Fruit fly (Drosophila melanogaster) whole organism, embryonic: Measurements from ENCODE around the gene Herc4.

Experiments used
- Abd-B ChIP-seq: fragments of 200-800 bp; sonication (Bioruptor generic); optimal IDR thresholded peaks from 2 replicates; lab custom pipeline; 2018; ENCODE audit warnings: missing biosample characterization, mild to moderate bottlenecking, missing genetic modification characterization, moderate library complexity
- Adf1 ChIP-seq: fragments of 200-800 bp; sonication (Bioruptor generic); IDR thresholded peaks from 2 replicates; pipeline ENCODE4 v1.3.6; 2022; ENCODE audit warnings: missing biosample characterization, missing genetic modification characterization
- CG10431 ChIP-seq: fragments of 200-800 bp; sonication (Bioruptor generic); optimal IDR thresholded peaks from 3 replicates; lab custom pipeline; 2018; ENCODE audit warnings: missing biosample characterization, mild to moderate bottlenecking, missing genetic modification characterization
- CG10543 ChIP-seq: fragments of 200-800 bp; sonication (Bioruptor generic); optimal IDR thresholded peaks from 3 replicates; lab custom pipeline; 2017; ENCODE audit warnings: missing biosample characterization, mild to moderate bottlenecking, missing genetic modification characterization, moderate library complexity
- CG11247 ChIP-seq: fragments of 200-800 bp; sonication (Bioruptor generic); IDR thresholded peaks from 2 replicates; pipeline ENCODE4 v1.3.6; 2022; ENCODE audit warnings: missing biosample characterization, missing genetic modification characterization
- CG12155 ChIP-seq: fragments of 200-800 bp; sonication (Bioruptor generic); optimal IDR thresholded peaks from 3 replicates; lab custom pipeline; 2016; ENCODE audit warnings: missing biosample characterization, missing genetic modification characterization
- CG1233 ChIP-seq: fragments of 200-800 bp; sonication (Bioruptor generic); optimal IDR thresholded peaks from 4 replicates; lab custom pipeline; 2018; ENCODE audit warnings: missing biosample characterization, mild to moderate bottlenecking, missing genetic modification characterization
- CG12659 ChIP-seq: fragments of 200-800 bp; sonication (Bioruptor generic); optimal IDR thresholded peaks from 3 replicates; lab custom pipeline; 2017; ENCODE audit warnings: mild to moderate bottlenecking, missing biosample characterization, missing genetic modification reagents, missing genetic modification characterization
- CG15696 ChIP-seq: fragments of 200-800 bp; sonication (Bioruptor generic); optimal IDR thresholded peaks from 2 replicates; lab custom pipeline; 2019; ENCODE audit warnings: missing biosample characterization, mild to moderate bottlenecking, missing genetic modification characterization, moderate library complexity
- CG17361 ChIP-seq: fragments of 200-800 bp; sonication (Bioruptor generic); IDR thresholded peaks from 3 replicates; pipeline ENCODE4 v1.3.6; 2022; ENCODE audit warnings: missing biosample characterization, missing genetic modification characterization
- CG2129 ChIP-seq: fragments of 200-800 bp; sonication (Bioruptor generic); IDR thresholded peaks from 2 replicates; pipeline ENCODE4 v1.3.6; 2022; ENCODE audit warnings: missing biosample characterization, missing genetic modification characterization; ENCODE audit not compliant: partially characterized antibody
- CG2875 ChIP-seq: fragments of 200-800 bp; sonication (Bioruptor generic); optimal IDR thresholded peaks from 2 replicates; lab custom pipeline; 2017; ENCODE audit warnings: missing biosample characterization, mild to moderate bottlenecking, missing genetic modification characterization, missing genetic modification reagents
- CG3847 ChIP-seq: fragments of 200-800 bp; sonication (Bioruptor generic); IDR thresholded peaks from 2 replicates; pipeline ENCODE4 v1.3.6; 2022; ENCODE audit warnings: missing biosample characterization, missing genetic modification characterization
- CG4707 ChIP-seq: fragments of 200-800 bp; sonication (Bioruptor generic); optimal IDR thresholded peaks from 2 replicates; lab custom pipeline; 2018; ENCODE audit warnings: missing biosample characterization, mild to moderate bottlenecking, missing genetic modification characterization, moderate library complexity
- CG6254 ChIP-seq: fragments of 200-800 bp; sonication (Bioruptor generic); optimal IDR thresholded peaks from 3 replicates; lab custom pipeline; 2017; ENCODE audit warnings: mild to moderate bottlenecking, missing biosample characterization, missing genetic modification reagents, missing genetic modification characterization
- CG7556 ChIP-seq: fragments of 200-800 bp; sonication (Bioruptor generic); optimal IDR thresholded peaks from 2 replicates; lab custom pipeline; 2017; ENCODE audit warnings: missing biosample characterization, mild to moderate bottlenecking, missing genetic modification characterization
- CG7745 ChIP-seq: fragments of 200-800 bp; sonication (Bioruptor generic); optimal IDR thresholded peaks from 2 replicates; lab custom pipeline; 2018; ENCODE audit warnings: missing biosample characterization, mild to moderate bottlenecking, missing genetic modification characterization, moderate library complexity
- CG7928 ChIP-seq: fragments of 200-800 bp; sonication (Bioruptor generic); optimal IDR thresholded peaks from 2 replicates; lab custom pipeline; 2017; ENCODE audit warnings: missing biosample characterization, mild to moderate bottlenecking, missing genetic modification characterization
- CG9437 ChIP-seq: fragments of 200-800 bp; sonication (Bioruptor generic); optimal IDR thresholded peaks from 2 replicates; lab custom pipeline; 2018; ENCODE audit warnings: missing biosample characterization, mild to moderate bottlenecking, missing genetic modification characterization
- D ChIP-seq, 2 experiments: fragments of 200-800 bp in 1 of 2; fragments of >200 bp in 1 of 2; sonication (Bioruptor generic) in 1 of 2; optimal IDR thresholded peaks; 2 replicates in 1 of 2; 3 replicates in 1 of 2; lab custom pipeline; 2017; ENCODE audit warnings: mild to moderate bottlenecking in 1 of 2, missing biosample characterization in 1 of 2, missing genetic modification characterization in 1 of 2, missing genetic modification reagents in 1 of 2
- D19A ChIP-seq: fragments of 200-800 bp; optimal IDR thresholded peaks from 3 replicates; lab custom pipeline; 2019; ENCODE audit warnings: missing biosample characterization, mild to moderate bottlenecking, missing genetic modification characterization, moderate library complexity
- Dip3 ChIP-seq: fragments of 200-800 bp; sonication (Bioruptor generic); optimal IDR thresholded peaks from 3 replicates; lab custom pipeline; 2016; ENCODE audit warnings: missing biosample characterization, missing genetic modification characterization
- Doc3 ChIP-seq: fragments of 200-800 bp; sonication (Bioruptor generic); IDR thresholded peaks from 3 replicates; pipeline ENCODE4 v1.3.6; 2022; ENCODE audit warnings: missing biosample characterization, missing genetic modification characterization; ENCODE audit not compliant: partially characterized antibody
- Drgx ChIP-seq: fragments of 200-800 bp; sonication (Bioruptor generic); IDR thresholded peaks from 2 replicates; pipeline ENCODE4 v1.3.6; 2022; ENCODE audit warnings: missing biosample characterization, missing genetic modification characterization
- H15 ChIP-seq: fragments of 200-800 bp; sonication (Bioruptor generic); IDR thresholded peaks from 3 replicates; pipeline ENCODE4 v1.3.6; 2022; ENCODE audit warnings: missing biosample characterization, missing genetic modification characterization
- Hr39 ChIP-seq: fragments of >200 bp; optimal IDR thresholded peaks from 2 replicates; lab custom pipeline; 2017
- Lpt ChIP-seq: fragments of >200 bp; optimal IDR thresholded peaks from 2 replicates; lab custom pipeline; 2018; ENCODE audit warnings: missing biosample characterization, missing genetic modification characterization
- Med ChIP-seq: fragments of 200-800 bp; sonication (Bioruptor generic); peaks from one replicate; lab custom pipeline; 2016; ENCODE audit warnings: missing biosample characterization, missing genetic modification characterization, mild to moderate bottlenecking, inconsistent platforms, moderate library complexity
- Meics ChIP-seq: fragments of 200-800 bp; sonication (Bioruptor generic); optimal IDR thresholded peaks from 2 replicates; lab custom pipeline; 2017; ENCODE audit warnings: missing biosample characterization, mild to moderate bottlenecking, missing genetic modification characterization
- Mes4 ChIP-seq: fragments of 200-800 bp; sonication (Bioruptor generic); optimal IDR thresholded peaks from 2 replicates; lab custom pipeline; 2016; ENCODE audit warnings: missing biosample characterization, missing genetic modification characterization
- NC2β ChIP-seq: fragments of 200-800 bp; sonication (Bioruptor generic); optimal IDR thresholded peaks from 2 replicates; lab custom pipeline; 2016; ENCODE audit warnings: missing biosample characterization, missing genetic modification characterization
- Nf-YA ChIP-seq: fragments of 200-800 bp; sonication (Bioruptor generic); IDR thresholded peaks from 2 replicates; pipeline ENCODE4 v1.3.6; 2022; ENCODE audit warnings: missing biosample characterization, missing genetic modification characterization
- NfI ChIP-seq: fragments of 200-800 bp; sonication (Bioruptor generic); optimal IDR thresholded peaks from 3 replicates; lab custom pipeline; 2018; ENCODE audit warnings: missing biosample characterization, mild to moderate bottlenecking, missing genetic modification characterization, moderate library complexity
- Optix ChIP-seq: fragments of 200-800 bp; sonication (Bioruptor generic); IDR thresholded peaks from 3 replicates; pipeline ENCODE4 v1.3.6; 2022; ENCODE audit warnings: missing biosample characterization, missing genetic modification characterization
- Rfx ChIP-seq: fragments of 200-800 bp; sonication (Bioruptor generic); IDR thresholded peaks from 2 replicates; pipeline ENCODE4 v1.3.6; 2022; ENCODE audit warnings: missing biosample characterization, missing genetic modification characterization
- Spps ChIP-seq: fragments of 200-800 bp; sonication (Bioruptor generic); optimal IDR thresholded peaks from 2 replicates; lab custom pipeline; 2018; ENCODE audit warnings: missing biosample characterization, mild to moderate bottlenecking, missing genetic modification characterization
- Ssrp ChIP-seq: fragments of 200-800 bp; sonication (Bioruptor generic); optimal IDR thresholded peaks from 2 replicates; lab custom pipeline; 2018; ENCODE audit warnings: missing biosample characterization, mild to moderate bottlenecking, missing genetic modification characterization, moderate library complexity
- bcd ChIP-seq: fragments of 200-800 bp; sonication (Bioruptor generic); optimal IDR thresholded peaks from 2 replicates; lab custom pipeline; 2017; ENCODE audit warnings: missing biosample characterization, mild to moderate bottlenecking, missing genetic modification characterization
- da ChIP-seq: fragments of 200-800 bp; sonication (Bioruptor generic); optimal IDR thresholded peaks from 2 replicates; lab custom pipeline; 2016; ENCODE audit warnings: missing biosample characterization, missing genetic modification characterization
- dimm ChIP-seq: fragments of 200-800 bp; sonication (Bioruptor generic); IDR thresholded peaks from 2 replicates; pipeline ENCODE4 v1.3.6; 2022; ENCODE audit warnings: missing biosample characterization, missing genetic modification characterization
- knrl ChIP-seq: fragments of 200-800 bp; sonication (Bioruptor generic); IDR thresholded peaks from 3 replicates; pipeline ENCODE4 v1.3.6; 2022; ENCODE audit warnings: missing biosample characterization, missing genetic modification characterization; ENCODE audit not compliant: partially characterized antibody
- lbe ChIP-seq: fragments of 200-800 bp; sonication (Bioruptor generic); optimal IDR thresholded peaks from 2 replicates; lab custom pipeline; 2016; ENCODE audit warnings: missing biosample characterization, mild to moderate bottlenecking, missing genetic modification characterization
- otp ChIP-seq: fragments of 200-800 bp; sonication (Bioruptor generic); IDR thresholded peaks from 3 replicates; pipeline ENCODE4, ENCODE4 v1.3.6; 2022; ENCODE audit warnings: missing biosample characterization, missing genetic modification characterization
- pros ChIP-seq: fragments of 200-800 bp; sonication (Bioruptor generic); optimal IDR thresholded peaks from 3 replicates; lab custom pipeline; 2019; ENCODE audit warnings: missing biosample characterization, mild to moderate bottlenecking, missing genetic modification characterization, moderate library complexity
- sim ChIP-seq: fragments of 200-800 bp; sonication (Bioruptor generic); IDR thresholded peaks from 2 replicates; pipeline ENCODE4 v1.3.6; 2022; ENCODE audit warnings: missing biosample characterization, missing genetic modification characterization
- sisA ChIP-seq: fragments of 200-800 bp; sonication (Bioruptor generic); IDR thresholded peaks from 2 replicates; pipeline ENCODE4 v1.3.6; 2022; ENCODE audit warnings: missing biosample characterization, missing genetic modification characterization
- tio ChIP-seq: fragments of 200-800 bp; sonication (Bioruptor generic); optimal IDR thresholded peaks from 2 replicates; lab custom pipeline; 2017; ENCODE audit warnings: missing biosample characterization, missing genetic modification characterization, inconsistent platforms
- trh ChIP-seq: fragments of 200-800 bp; sonication (Bioruptor generic); optimal IDR thresholded peaks from 2 replicates; lab custom pipeline; 2016; ENCODE audit warnings: missing biosample characterization, missing genetic modification characterization
- twi ChIP-seq: fragments of 200-800 bp; optimal IDR thresholded peaks from 2 replicates; lab custom pipeline; 2019; ENCODE audit warnings: missing biosample characterization, mild to moderate bottlenecking, missing genetic modification characterization, moderate library complexity
- vfl ChIP-seq: fragments of 200-800 bp; sonication (Bioruptor generic); optimal IDR thresholded peaks from 2 replicates; lab custom pipeline; 2016; ENCODE audit warnings: missing biosample characterization, missing genetic modification characterization
- z ChIP-seq: fragments of 200-800 bp; sonication (Bioruptor generic); IDR thresholded peaks from 3 replicates; pipeline ENCODE4 v1.3.6; 2022; ENCODE audit warnings: missing biosample characterization, missing genetic modification characterization

Gene Herc4

dm6 chr3L:1352065-1352464 lies 38.6 kb downstream of the Herc4 start (continued):
- TF ChIP-seq knrl (peak; percentile 85), dimm (no peak), CG10543 (GFP tag; lab: Kevin White, UChicago) (no peak), lbe (GFP tag; lab: Kevin White, UChicago) (no peak), Adf1 (GFP tag; lab: Robert Waterston, UW) (no peak; the same call in 1 of the 2 replicates), Optix (GFP tag; lab: Robert Waterston, UW) (no peak), CG6254 (GFP tag; lab: Kevin White, UChicago) (no peak), CG10431 (GFP tag; lab: Kevin White, UChicago) (peak; percentile 24), CG12155 (GFP tag; lab: Kevin White, UChicago) (peak; percentile 30), CG7928 (GFP tag; lab: Kevin White, UChicago) (no peak), twi (tag; lab: Kevin White, UChicago) (peak; percentile 3), CG1233 (no peak), CG3847 (GFP tag; lab: Robert Waterston, UW) (no peak), D19A (tag; lab: Kevin White, UChicago) (peak; percentile 48), Doc3 (GFP tag; lab: Robert Waterston, UW) (peak; percentile 98), Rfx (GFP tag; lab: Robert Waterston, UW) (peak; percentile 51), vfl (no peak), CG7556 (GFP tag; lab: Kevin White, UChicago) (peak; percentile 13), otp (0 out of 3 replicates have a peak, but pooled peaks have one; percentile 17), CG9437 (GFP tag; lab: Kevin White, UChicago) (no peak), sisA (GFP tag; lab: Robert Waterston, UW) (no peak), Abd-B (GFP tag; lab: Kevin White, UChicago) (peak; percentile 43), Hr39 (lab: Kevin White, UChicago) (no peak), Spps (tag; lab: Kevin White, UChicago) (peak; percentile 31), Lpt (GFP tag; lab: Kevin White, UChicago) (no peak), NfI (peak; percentile 36), Ssrp (peak; percentile 14), CG17361 (GFP tag; lab: Robert Waterston, UW) (peak; percentile 40; the same call in 2 of the 3 replicates), tio (no peak), Dip3 (no peak), Med (GFP tag; lab: Kevin White, UChicago) (peak; percentile 91), da (no peak), CG4707 (no peak), Drgx (GFP tag; lab: Robert Waterston, UW) (no peak), CG2875 (GFP tag; lab: Kevin White, UChicago) (no peak), CG12659 (GFP tag; lab: Kevin White, UChicago) (peak; percentile 73), Meics (GFP tag; lab: Kevin White, UChicago) (peak; percentile 32), sim (GFP tag; lab: Robert Waterston, UW) (no peak), pros (GFP tag; lab: Kevin White, UChicago) (peak; percentile 90), z (GFP tag; lab: Robert Waterston, UW) (no peak), Nf-YA (GFP tag; lab: Robert Waterston, UW) (no peak), D (optimal IDR thresholded peaks at IDR 0.05; lab: Kevin White, UChicago) (no peak), D (GFP tag; optimal IDR thresholded peaks at IDR 0.05; lab: Kevin White, UChicago) (no peak), CG11247 (GFP tag; lab: Robert Waterston, UW) (0 out of 2 replicates have a peak, but pooled peaks have one; percentile 4), Mes4 (no peak), CG2129 (GFP tag; lab: Robert Waterston, UW) (peak; percentile 94), trh (GFP tag; lab: Kevin White, UChicago) (no peak), H15 (GFP tag; lab: Robert Waterston, UW) (no peak; the same call in 2 of the 3 replicates), bcd (GFP tag; lab: Kevin White, UChicago) (peak; percentile 10), CG15696 (tag; lab: Kevin White, UChicago) (peak; percentile 36), CG7745 (tag; lab: Kevin White, UChicago) (peak; percentile 6), NC2β (peak; percentile 37)
